Worm (Caenorhabditis elegans): ENCODE data around the gene hizr-1.

Gene hizr-1

DNA sequence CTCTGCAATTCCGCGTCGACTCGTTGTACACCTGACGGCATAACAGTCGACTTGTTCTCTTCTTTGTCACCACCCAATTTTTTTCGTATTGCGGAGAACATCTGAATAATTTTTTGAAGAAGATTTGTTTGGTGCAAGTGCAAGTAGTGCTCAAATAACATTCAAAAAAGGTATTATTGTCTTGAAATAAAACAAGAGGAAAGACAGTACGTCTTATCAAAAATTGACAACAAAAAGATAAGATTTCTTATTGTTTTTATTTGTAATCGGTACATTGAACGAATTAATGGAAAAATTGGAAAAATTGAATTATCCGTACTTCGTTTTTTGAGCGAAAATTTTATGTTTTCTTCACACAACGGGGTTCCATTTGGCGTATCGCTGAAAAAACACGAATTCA lies 12.3 kb upstream of the hizr-1 start, which contains the start of gene F08G12.1:
Gene F08G12.1 (minus strand): TSS at position 101 of the 400 bp plus-strand sequence.
- TF ChIP-seq nhr-23 (tag; optimal IDR thresholded peaks at IDR 0.05), result no peak
- TF ChIP-seq snpc-4 (tag; optimal IDR thresholded peaks at IDR 0.05), result no peak
- TF ChIP-seq hmg-11 (tag; optimal IDR thresholded peaks at IDR 0.05), result no peak
- TF ChIP-seq nhr-12 (tag; optimal IDR thresholded peaks at IDR 0.05), result no peak
- TF ChIP-seq nhr-77 (tag; optimal IDR thresholded peaks at IDR 0.05), result no peak
- no peak for TF ChIP-seq daf-12 (tag; optimal IDR thresholded peaks at IDR 0.05)
- no peak for TF ChIP-seq nhr-76 (tag; optimal IDR thresholded peaks at IDR 0.05)
- TF ChIP-seq elt-1 (tag; optimal IDR thresholded peaks at IDR 0.05), result no peak
- TF ChIP-seq unc-39 (tag; optimal IDR thresholded peaks at IDR 0.05), result no peak
- no peak for TF ChIP-seq ztf-4 (tag; optimal IDR thresholded peaks at IDR 0.05)
- TF ChIP-seq lsy-12 (tag; optimal IDR thresholded peaks at IDR 0.05), result no peak
- TF ChIP-seq elt-2 (tag; optimal IDR thresholded peaks at IDR 0.05), result no peak
- TF ChIP-seq jun-1 (tag; optimal IDR thresholded peaks at IDR 0.05), result no peak
- no peak for TF ChIP-seq zag-1 (tag; optimal IDR thresholded peaks at IDR 0.05)
- TF ChIP-seq ztf-11 (tag; optimal IDR thresholded peaks at IDR 0.05), result no peak
- no peak for TF ChIP-seq egl-27 (tag; optimal IDR thresholded peaks at IDR 0.05)
- no peak for TF ChIP-seq lin-15B (tag; optimal IDR thresholded peaks at IDR 0.05)
- no peak for TF ChIP-seq ceh-9 (tag; optimal IDR thresholded peaks at IDR 0.05)
- no peak for TF ChIP-seq skn-1 (tag; optimal IDR thresholded peaks at IDR 0.05)
- TF ChIP-seq ZK546.5 (tag; optimal IDR thresholded peaks at IDR 0.05), result no peak

DNA sequence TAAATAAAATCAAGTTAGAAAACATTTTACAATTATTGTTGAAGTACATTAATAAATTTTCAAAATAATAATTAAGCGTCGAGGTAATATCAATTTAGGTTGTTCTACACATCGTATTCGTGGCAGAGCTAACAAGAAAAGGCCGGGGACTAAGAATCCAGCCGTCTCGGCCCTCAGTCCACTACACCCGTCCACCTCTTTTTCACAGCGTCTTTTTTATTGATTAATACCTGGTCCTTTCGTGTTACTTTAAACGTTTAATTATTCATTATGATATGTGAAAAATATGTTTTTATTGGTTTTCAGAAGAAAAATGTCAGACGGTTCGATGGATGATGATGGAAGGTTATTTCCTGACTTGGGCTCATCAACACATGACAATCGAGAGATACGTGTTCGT lies 11.0 kb upstream of the hizr-1 start, which contains the start of gene vhl-1:
Gene vhl-1 (plus strand): TSS at position 301 of the 400 bp plus-strand sequence.
- TF ChIP-seq nhr-67 (tag; optimal IDR thresholded peaks at IDR 0.05) (no peak), nhr-11 (tag; optimal IDR thresholded peaks at IDR 0.05) (no peak), nhr-28 (tag; optimal IDR thresholded peaks at IDR 0.05) (no peak), fos-1 (tag; optimal IDR thresholded peaks at IDR 0.05) (no peak), mml-1 (tag; optimal IDR thresholded peaks at IDR 0.05) (no peak), egl-5 (tag; optimal IDR thresholded peaks at IDR 0.05) (no peak), elt-2 (tag; optimal IDR thresholded peaks at IDR 0.05) (no peak), elt-3 (tag; optimal IDR thresholded peaks at IDR 0.05) (no peak), nfya-1 (tag; optimal IDR thresholded peaks at IDR 0.05; ENCODE audit: insufficient read depth) (no peak), nhr-43 (tag; optimal IDR thresholded peaks at IDR 0.05; ENCODE audit: poor library complexity, severe bottlenecking) (no peak), sea-2 (GFP tag; optimal IDR thresholded peaks at IDR 0.05) (no peak), ztf-11 (tag; optimal IDR thresholded peaks at IDR 0.05) (no peak), daf-12 (tag; optimal IDR thresholded peaks at IDR 0.05) (no peak), zag-1 (tag; optimal IDR thresholded peaks at IDR 0.05) (no peak), mdl-1 (tag; optimal IDR thresholded peaks at IDR 0.05) (no peak)

DNA sequence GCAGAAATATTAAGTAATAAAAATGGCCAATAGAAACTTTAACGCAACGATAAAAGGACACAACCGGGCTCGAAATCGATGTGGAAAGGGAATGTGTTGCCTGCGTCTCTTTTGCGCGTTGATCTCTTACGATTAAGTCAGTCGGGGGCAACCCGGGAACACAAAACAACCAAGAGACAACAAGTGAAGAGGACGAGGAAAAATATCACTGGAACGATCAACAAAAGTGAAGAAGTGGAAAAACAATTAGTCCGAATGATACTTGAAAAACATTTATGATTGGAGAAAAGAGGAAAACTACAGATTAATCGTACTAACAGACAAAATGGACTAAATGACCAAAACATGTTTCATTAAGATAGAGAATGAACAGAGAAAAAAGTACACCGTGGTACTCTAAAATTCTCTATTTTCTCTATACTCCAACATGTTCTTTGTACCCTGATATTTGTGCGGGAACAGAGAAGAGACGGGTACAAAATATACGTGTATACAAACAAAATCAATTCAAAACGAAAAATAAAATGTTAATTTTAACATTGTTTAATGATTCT lies 7.7 kb upstream of the hizr-1 start, which contains the start of gene F08G12.5:
Gene F08G12.5 (minus strand): TSS at position 1 of the 554 bp plus-strand sequence.
- peak; percentile 0 for TF ChIP-seq egl-5 (tag; optimal IDR thresholded peaks at IDR 0.05)
- TF ChIP-seq hmg-11 (tag; optimal IDR thresholded peaks at IDR 0.05), result no peak
- TF ChIP-seq R02D3.7 (tag; optimal IDR thresholded peaks at IDR 0.05), result no peak
- TF ChIP-seq elt-1 (tag; optimal IDR thresholded peaks at IDR 0.05), result no peak
- peak; percentile 57 for TF ChIP-seq pha-4 (tag; optimal IDR thresholded peaks at IDR 0.05)
- TF ChIP-seq ceh-9 (tag; optimal IDR thresholded peaks at IDR 0.05), result no peak
- no peak for TF ChIP-seq elt-2 (tag; optimal IDR thresholded peaks at IDR 0.05)
- no peak for TF ChIP-seq elt-3 (tag; optimal IDR thresholded peaks at IDR 0.05)
- peak; percentile 10 for TF ChIP-seq pqm-1 (tag; optimal IDR thresholded peaks at IDR 0.05)
- TF ChIP-seq nhr-28 (tag; optimal IDR thresholded peaks at IDR 0.05), result no peak
- no peak for TF ChIP-seq eor-1 (tag; optimal IDR thresholded peaks at IDR 0.05)
- no peak for TF ChIP-seq fkh-10 (GFP tag; optimal IDR thresholded peaks at IDR 0.05)
- TF ChIP-seq unc-39 (tag; optimal IDR thresholded peaks at IDR 0.05), result no peak
- TF ChIP-seq lsy-12 (tag; optimal IDR thresholded peaks at IDR 0.05), result no peak
- no peak for TF ChIP-seq nfya-1 (tag; optimal IDR thresholded peaks at IDR 0.05; ENCODE audit: insufficient read depth)
- TF ChIP-seq nhr-237 (tag; optimal IDR thresholded peaks at IDR 0.05), result no peak

DNA sequence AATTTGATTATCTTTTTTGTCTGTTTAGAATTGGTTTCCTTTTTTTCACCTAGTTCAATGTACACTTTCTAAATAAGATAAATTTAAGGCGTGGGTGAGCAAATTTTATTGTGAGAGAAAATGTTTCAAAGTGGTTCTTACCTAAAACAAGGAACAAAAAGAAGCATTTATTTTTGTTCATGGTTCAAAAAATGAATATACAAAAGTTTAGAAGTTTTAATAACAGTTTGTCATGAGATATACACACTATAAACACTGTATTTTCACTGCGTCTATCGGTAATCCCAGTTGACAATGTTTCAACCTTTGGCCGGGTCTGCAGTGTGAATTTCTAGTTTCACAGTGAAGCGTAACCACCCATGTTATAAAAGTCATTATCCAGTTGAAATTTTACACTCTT lies 2.7 kb upstream of the hizr-1 start, which contains the start of gene F08G12.11:
Gene F08G12.11 (minus strand): TSS at position 181 of the 400 bp plus-strand sequence.
- TF ChIP-seq pqm-1 (tag; optimal IDR thresholded peaks at IDR 0.05), result no peak
- TF ChIP-seq lsy-12 (tag; optimal IDR thresholded peaks at IDR 0.05), result no peak
- TF ChIP-seq nhr-43 (tag; optimal IDR thresholded peaks at IDR 0.05; ENCODE audit: poor library complexity, severe bottlenecking), result no peak
- no peak for TF ChIP-seq ztf-11 (tag; optimal IDR thresholded peaks at IDR 0.05)
- TF ChIP-seq nhr-76 (tag; optimal IDR thresholded peaks at IDR 0.05), result no peak
- no peak for TF ChIP-seq zag-1 (tag; optimal IDR thresholded peaks at IDR 0.05)
- no peak for TF ChIP-seq eor-1 (tag; optimal IDR thresholded peaks at IDR 0.05)
- TF ChIP-seq R02D3.7 (tag; optimal IDR thresholded peaks at IDR 0.05), result no peak
- no peak for TF ChIP-seq fkh-10 (GFP tag; optimal IDR thresholded peaks at IDR 0.05)
- TF ChIP-seq tbx-2 (tag; optimal IDR thresholded peaks at IDR 0.05), result no peak
- TF ChIP-seq elt-3 (tag; optimal IDR thresholded peaks at IDR 0.05), result no peak
- TF ChIP-seq elt-2 (tag; optimal IDR thresholded peaks at IDR 0.05), result no peak
- TF ChIP-seq hmg-11 (tag; optimal IDR thresholded peaks at IDR 0.05), result no peak

Measured in whole organism, L3 larva.